Worm (Caenorhabditis elegans): Measurements from ENCODE around the gene fbxc-15.
"Not testable (repeated sequence)": the region's sequence is repeated elsewhere in the genome, so short reads cannot be mapped to it uniquely, and the experiment has no call there.

Gene fbxc-15

DNA sequence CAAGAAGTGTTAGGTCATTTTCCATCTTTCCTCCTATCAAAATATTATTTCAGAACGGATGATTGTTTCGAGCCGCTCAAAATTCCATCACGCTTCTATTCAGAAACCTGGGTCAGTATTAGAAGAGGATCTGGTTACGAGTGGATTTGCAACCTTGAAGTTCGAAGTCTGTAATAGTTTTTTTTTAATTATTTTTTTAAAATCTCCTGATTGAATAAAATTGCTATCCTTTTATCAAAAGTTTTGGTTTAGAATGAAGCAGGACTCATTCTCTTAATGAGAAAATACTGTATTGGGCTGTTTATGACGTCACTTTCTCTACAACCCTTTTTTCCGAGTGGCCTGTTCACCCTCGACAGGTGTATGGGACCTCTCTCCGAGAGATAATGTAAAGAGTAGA is 9.2 kb downstream of the fbxc-15 start, which contains the start of gene fbxc-39:
fbxc-39 (plus strand) TSS at position 301 of the 400 bp plus-strand sequence.
- TF ChIP-seq tab-1 (GFP tag; IDR thresholded peaks at IDR 0.05) = no peak
- TF ChIP-seq med-1 (GFP tag; optimal IDR thresholded peaks at IDR 0.05; ENCODE audit: insufficient read depth) = no peak

DNA sequence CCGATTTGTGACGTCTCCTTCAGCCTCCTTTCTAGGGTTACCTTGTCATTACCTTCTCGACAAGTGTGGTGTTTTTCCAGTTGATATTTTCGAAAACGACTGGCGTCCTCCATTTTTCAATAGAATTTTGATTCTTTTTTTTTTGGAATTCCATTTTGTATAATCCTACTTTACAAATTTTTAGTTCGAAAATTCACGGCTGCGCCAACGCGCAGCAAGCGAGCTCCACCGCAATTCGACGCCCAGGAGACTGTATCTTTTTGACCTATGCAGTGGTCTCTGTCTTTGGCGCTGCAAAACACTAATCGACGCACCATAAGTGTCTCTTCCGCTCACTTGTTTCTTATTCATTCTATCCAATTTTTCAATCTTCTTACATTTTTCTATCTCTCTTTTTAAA is 12.1 kb downstream of the fbxc-15 start, which contains the start of gene fbxc-42:
fbxc-42 (plus strand) TSS at position 301 of the 400 bp plus-strand sequence.
- TF ChIP-seq klf-2 (GFP tag; conservative IDR thresholded peaks at IDR 0.05) (no peak), cog-1 (tag; optimal IDR thresholded peaks at IDR 0.05) (no peak), flt-1 (GFP tag; IDR thresholded peaks at IDR 0.05) (no peak), ztf-23 (GFP tag; IDR thresholded peaks at IDR 0.05) (no peak), ztf-29 (GFP tag; IDR thresholded peaks at IDR 0.05) (no peak), tab-1 (GFP tag; IDR thresholded peaks at IDR 0.05) (no peak), med-1 (GFP tag; optimal IDR thresholded peaks at IDR 0.05; ENCODE audit: insufficient read depth) (no peak), ref-1 (GFP tag; conservative IDR thresholded peaks at IDR 0.05) (no peak), T22C8.4 (GFP tag; IDR thresholded peaks at IDR 0.05) (no peak)

DNA sequence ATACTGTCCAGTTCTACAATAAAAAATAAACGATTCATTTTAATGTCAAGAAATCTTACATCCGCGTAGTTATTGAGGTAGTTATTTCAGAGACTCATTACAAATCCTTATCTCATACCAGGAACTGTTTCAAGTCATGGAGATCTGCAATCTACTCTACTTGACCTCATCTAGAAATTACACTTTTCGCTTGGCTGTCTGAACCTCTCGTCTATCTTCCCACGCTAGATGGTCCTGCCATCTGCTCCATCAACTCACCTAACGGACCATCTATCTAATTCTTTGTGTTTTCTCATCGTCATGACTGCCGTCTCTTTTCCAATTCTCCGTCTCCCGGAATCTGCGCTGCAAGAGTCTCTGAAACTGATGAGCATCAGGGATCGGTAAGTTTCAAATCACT is 15.0 kb downstream of the fbxc-15 start, which contains the start of gene F45D11.7:
F45D11.7 (plus strand) TSS at position 301 of the 400 bp plus-strand sequence.
- not testable (repeated sequence) for TF ChIP-seq cog-1 (tag; optimal IDR thresholded peaks at IDR 0.05); klf-2 (GFP tag; conservative IDR thresholded peaks at IDR 0.05); ztf-29 (GFP tag; IDR thresholded peaks at IDR 0.05)

DNA sequence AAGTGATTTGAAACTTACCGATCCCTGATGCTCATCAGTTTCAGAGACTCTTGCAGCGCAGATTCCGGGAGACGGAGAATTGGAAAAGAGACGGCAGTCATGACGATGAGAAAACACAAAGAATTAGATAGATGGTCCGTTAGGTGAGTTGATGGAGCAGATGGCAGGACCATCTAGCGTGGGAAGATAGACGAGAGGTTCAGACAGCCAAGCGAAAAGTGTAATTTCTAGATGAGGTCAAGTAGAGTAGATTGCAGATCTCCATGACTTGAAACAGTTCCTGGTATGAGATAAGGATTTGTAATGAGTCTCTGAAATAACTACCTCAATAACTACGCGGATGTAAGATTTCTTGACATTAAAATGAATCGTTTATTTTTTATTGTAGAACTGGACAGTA is 16.9 kb downstream of the fbxc-15 start, which contains the start of gene F45D11.11:
F45D11.11 (minus strand) TSS at position 101 of the 400 bp plus-strand sequence.
- not testable (repeated sequence) for TF ChIP-seq ztf-29 (GFP tag; IDR thresholded peaks at IDR 0.05); ztf-23 (GFP tag; IDR thresholded peaks at IDR 0.05); cog-1 (tag; optimal IDR thresholded peaks at IDR 0.05)

DNA sequence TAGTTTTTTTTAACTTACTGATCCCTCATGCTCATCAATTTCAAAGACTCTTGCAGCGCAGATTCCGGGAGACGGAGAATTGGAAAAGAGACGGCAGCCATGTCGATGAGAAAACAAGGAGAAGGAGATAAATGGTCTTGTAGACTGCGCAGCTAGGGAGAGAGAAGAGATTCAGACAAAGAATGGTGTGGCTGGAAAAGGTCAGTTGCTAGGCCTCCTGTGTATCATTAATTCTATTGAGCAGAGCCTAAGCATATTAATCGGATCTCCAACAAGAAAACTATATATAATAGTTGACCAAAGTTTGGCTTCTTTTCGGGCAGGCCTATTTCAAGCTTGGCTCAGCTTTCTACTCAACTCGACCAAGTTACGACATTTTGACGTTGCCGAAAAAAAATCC is 20.3 kb downstream of the fbxc-15 start, which contains the start of gene fbxb-29:
fbxb-29 (minus strand) TSS at position 101 of the 400 bp plus-strand sequence.
- TF ChIP-seq T22C8.4 (GFP tag; IDR thresholded peaks at IDR 0.05) (no peak), flt-1 (GFP tag; IDR thresholded peaks at IDR 0.05) (no peak), klf-2 (GFP tag; conservative IDR thresholded peaks at IDR 0.05) (no peak), med-1 (GFP tag; optimal IDR thresholded peaks at IDR 0.05; ENCODE audit: insufficient read depth) (no peak), cog-1 (tag; optimal IDR thresholded peaks at IDR 0.05) (no peak), ztf-29 (GFP tag; IDR thresholded peaks at IDR 0.05) (no peak), tab-1 (GFP tag; IDR thresholded peaks at IDR 0.05) (no peak), ref-1 (GFP tag; conservative IDR thresholded peaks at IDR 0.05) (no peak), ztf-23 (GFP tag; IDR thresholded peaks at IDR 0.05) (no peak)

DNA sequence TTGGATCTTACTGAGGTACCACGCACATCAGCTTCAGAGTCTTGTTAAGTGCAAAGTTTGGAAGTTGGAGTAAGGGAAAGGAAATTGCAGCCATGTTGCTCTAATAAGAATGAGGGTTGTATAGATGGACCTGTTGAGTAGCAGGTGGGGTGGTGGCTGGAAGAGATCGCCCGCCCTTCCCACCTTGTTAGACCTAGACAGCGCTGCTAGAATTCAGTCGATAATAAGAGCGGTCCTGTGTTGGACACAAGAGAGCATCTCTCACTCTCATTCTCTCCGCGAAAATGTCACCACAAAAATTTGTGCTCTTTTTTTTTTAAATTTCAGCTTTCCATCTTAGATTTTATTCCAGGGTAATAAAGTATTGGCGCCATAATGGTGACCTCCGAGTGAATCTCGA is 22.1 kb downstream of the fbxc-15 start, which contains the start of the genes fbxb-30 and F45D11.5:
fbxb-30 (minus strand) TSS at position 101 of the 400 bp plus-strand sequence.
F45D11.5 (plus strand) TSS at position 352 of the 400 bp plus-strand sequence.
- TF ChIP-seq cog-1 (tag; optimal IDR thresholded peaks at IDR 0.05) (no peak), ztf-29 (GFP tag; IDR thresholded peaks at IDR 0.05) (no peak), ztf-23 (GFP tag; IDR thresholded peaks at IDR 0.05) (no peak), ref-1 (GFP tag; conservative IDR thresholded peaks at IDR 0.05) (no peak), klf-2 (GFP tag; conservative IDR thresholded peaks at IDR 0.05) (no peak), med-1 (GFP tag; optimal IDR thresholded peaks at IDR 0.05; ENCODE audit: insufficient read depth) (no peak), T22C8.4 (GFP tag; IDR thresholded peaks at IDR 0.05) (no peak), tab-1 (GFP tag; IDR thresholded peaks at IDR 0.05) (no peak), flt-1 (GFP tag; IDR thresholded peaks at IDR 0.05) (no peak)

DNA sequence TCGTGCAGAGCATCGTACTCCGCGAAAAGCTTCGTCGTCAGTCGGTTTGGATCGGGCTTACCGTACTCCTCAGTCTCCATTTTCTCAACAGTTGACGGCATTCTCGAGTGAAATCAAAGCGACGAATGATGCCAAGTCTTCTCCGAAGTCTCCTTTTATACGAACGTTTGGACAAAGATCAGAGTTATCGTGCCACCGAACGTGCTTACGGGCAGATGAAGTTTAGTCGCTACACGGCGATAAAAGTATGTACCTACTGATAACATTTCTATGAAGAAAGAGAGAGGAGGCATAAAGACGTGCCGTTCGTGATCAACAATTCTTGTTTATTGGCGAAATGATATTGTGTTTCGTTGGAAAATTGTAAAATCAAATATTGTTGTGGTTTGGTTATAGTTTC is 27.2 kb downstream of the fbxc-15 start, which contains the start of gene F45D11.14:
F45D11.14 (minus strand) TSS at position 101 of the 400 bp plus-strand sequence.
- not testable (repeated sequence) for TF ChIP-seq klf-2 (GFP tag; conservative IDR thresholded peaks at IDR 0.05); T22C8.4 (GFP tag; IDR thresholded peaks at IDR 0.05); ztf-23 (GFP tag; IDR thresholded peaks at IDR 0.05)

DNA sequence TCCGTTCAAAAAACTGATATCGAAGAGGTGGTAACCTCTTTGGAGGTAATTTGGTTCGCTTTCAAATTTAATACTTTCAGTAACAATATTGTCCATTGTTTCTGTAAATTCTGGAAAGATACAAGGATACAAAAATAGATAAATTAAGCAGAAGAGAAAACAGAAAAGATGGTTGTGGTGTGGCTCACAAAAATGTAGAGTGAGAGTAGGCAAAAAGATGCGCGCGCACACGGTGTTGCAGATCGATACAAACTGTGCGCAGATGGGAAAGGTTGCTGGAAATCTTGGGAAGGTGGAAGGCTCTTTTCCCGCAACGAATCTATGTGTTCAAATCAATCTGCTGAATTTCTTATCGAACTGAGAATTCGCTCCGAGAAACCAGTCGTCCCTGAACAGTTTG is 45.5 kb downstream of the fbxc-15 start, which contains the start of gene btb-11:
btb-11 (minus strand) TSS at position 101 of the 400 bp plus-strand sequence.
- TF ChIP-seq tab-1, ztf-23, T22C8.4 (GFP tag; IDR thresholded peaks at IDR 0.05): not testable (repeated sequence)

DNA sequence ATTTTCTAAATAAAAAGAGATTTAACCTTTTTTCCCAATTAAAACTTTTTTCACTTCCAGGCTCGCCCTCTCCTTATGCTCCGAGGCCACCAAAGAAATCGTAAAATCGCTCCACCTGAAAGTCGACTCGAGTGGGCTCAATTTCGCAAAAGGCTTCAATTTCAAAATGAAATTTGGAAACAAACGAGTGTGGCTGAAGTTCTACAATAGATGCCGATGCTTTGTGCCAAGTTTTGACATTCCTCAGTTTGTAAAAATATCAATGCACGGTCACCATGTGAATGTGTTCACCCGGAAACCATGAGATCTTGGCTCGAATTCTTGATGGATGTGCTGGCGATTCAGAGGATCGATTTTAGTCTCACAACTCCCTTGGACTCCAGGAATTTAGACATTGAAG is 47.4 kb downstream of the fbxc-15 start, which contains the start of gene M01D1.12:
M01D1.12 (plus strand) TSS at position 301 of the 400 bp plus-strand sequence.
- TF ChIP-seq ref-1 (GFP tag; conservative IDR thresholded peaks at IDR 0.05) (no peak), tab-1 (GFP tag; IDR thresholded peaks at IDR 0.05) (no peak), cog-1 (tag; optimal IDR thresholded peaks at IDR 0.05) (no peak), ztf-23 (GFP tag; IDR thresholded peaks at IDR 0.05) (no peak), klf-2 (GFP tag; conservative IDR thresholded peaks at IDR 0.05) (no peak), flt-1 (GFP tag; IDR thresholded peaks at IDR 0.05) (no peak), T22C8.4 (GFP tag; IDR thresholded peaks at IDR 0.05) (no peak), med-1 (GFP tag; optimal IDR thresholded peaks at IDR 0.05; ENCODE audit: insufficient read depth) (no peak), ztf-29 (GFP tag; IDR thresholded peaks at IDR 0.05) (no peak)

DNA sequence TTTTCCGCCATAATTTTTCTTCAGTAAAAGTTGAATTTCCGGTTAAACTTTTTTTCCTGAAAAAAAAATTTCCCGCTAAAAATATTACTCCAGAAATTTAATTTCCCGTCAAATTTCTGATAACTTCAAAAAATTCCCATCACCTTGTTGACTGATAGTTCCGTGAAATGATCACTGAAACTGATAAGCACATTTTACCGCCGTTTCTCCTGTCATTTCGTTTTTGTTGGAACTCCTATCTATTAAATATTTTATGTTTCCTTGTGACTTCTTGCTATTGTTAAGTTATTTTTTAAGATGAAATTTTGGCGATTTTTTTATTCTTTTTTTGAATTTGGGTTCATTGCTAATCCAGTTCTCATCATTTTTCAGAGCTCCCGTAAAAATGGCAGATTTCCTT is 49.4 kb downstream of the fbxc-15 start, which contains the start of gene math-34:
math-34 (plus strand) TSS at position 371 of the 400 bp plus-strand sequence.
- TF ChIP-seq cog-1 (tag; optimal IDR thresholded peaks at IDR 0.05) (no peak), klf-2 (GFP tag; conservative IDR thresholded peaks at IDR 0.05) (no peak), T22C8.4 (GFP tag; IDR thresholded peaks at IDR 0.05) (no peak), ztf-29 (GFP tag; IDR thresholded peaks at IDR 0.05) (no peak), flt-1 (GFP tag; IDR thresholded peaks at IDR 0.05) (no peak), ref-1 (GFP tag; conservative IDR thresholded peaks at IDR 0.05) (no peak), tab-1 (GFP tag; IDR thresholded peaks at IDR 0.05) (no peak), med-1 (GFP tag; optimal IDR thresholded peaks at IDR 0.05; ENCODE audit: insufficient read depth) (no peak), ztf-23 (GFP tag; IDR thresholded peaks at IDR 0.05) (no peak)

Measured in whole organism, midembryonic.